Worm (Caenorhabditis elegans) whole organism, midembryonic: ENCODE data around the gene ccep-97.

Experiments used
- T22C8.4 ChIP-seq: fragments of 200-800 bp; sonication (Bioruptor generic); IDR thresholded peaks from 2 replicates; pipeline ENCODE4 v1.3.6; 2022; ENCODE audit warnings: missing genetic modification characterization, missing compliant biosample characterization
- cog-1 ChIP-seq: sonication (generic microtip); optimal IDR thresholded peaks from 2 replicates; lab custom pipeline; 2016; ENCODE audit warnings: missing genetic modification characterization, missing compliant biosample characterization
- flt-1 ChIP-seq: fragments of 200-800 bp; sonication (Bioruptor generic); IDR thresholded peaks from 2 replicates; pipeline ENCODE4 v1.3.6; 2022; ENCODE audit warnings: missing genetic modification characterization, missing compliant biosample characterization
- klf-2 ChIP-seq: fragments of 200-800 bp; sonication (Bioruptor generic); conservative IDR thresholded peaks from 2 replicates; pipeline ENCODE4 v1.3.6; 2022; ENCODE audit warnings: missing genetic modification reagents, missing genetic modification characterization, missing compliant biosample characterization
- med-1 ChIP-seq: sonication (generic microtip); optimal IDR thresholded peaks from 2 replicates; lab custom pipeline; 2017; ENCODE audit warnings: missing genetic modification characterization, mild to moderate bottlenecking, missing compliant biosample characterization, antibody characterized with exemption, missing genetic modification reagents; ENCODE audit not compliant: insufficient read depth

DNA sequence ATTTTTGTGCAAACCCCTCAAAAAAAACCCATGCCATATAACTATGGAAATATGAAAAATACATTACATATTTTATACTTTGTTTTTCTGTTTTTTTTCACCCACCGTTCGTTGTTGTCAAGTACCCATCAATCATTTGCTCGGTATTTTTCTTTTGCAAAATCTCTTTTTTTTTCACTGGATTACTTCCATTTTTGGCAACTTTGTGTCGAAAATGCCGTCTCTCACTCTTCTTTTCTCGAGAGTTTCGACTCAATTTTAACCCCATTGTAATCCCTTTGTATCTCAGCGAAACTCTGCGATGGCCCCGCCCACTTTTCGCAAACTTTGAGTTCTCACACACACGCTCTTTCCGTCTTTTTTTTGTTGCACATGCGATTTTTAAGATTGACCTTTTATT, 43.3 kb downstream of the ccep-97 start:
- TF ChIP-seq klf-2 (GFP tag; lab: Robert Waterston, UW) (no peak), T22C8.4 (GFP tag; lab: Robert Waterston, UW) (no peak), med-1 (no peak), cog-1 (tag; lab: Kevin White, UChicago) (no peak), flt-1 (no peak)
